Fruit fly (Drosophila melanogaster): Measurements from ENCODE around the gene rictor.

The rictor gene

dm6 chrX:19291780-19292605 is 31.0 kb upstream of the rictor start:
- no peak for TF ChIP-seq usp (GFP tag; optimal IDR thresholded peaks at IDR 0.05)
- no peak for TF ChIP-seq pan (optimal IDR thresholded peaks at IDR 0.05)
- no peak for TF ChIP-seq Dll (optimal IDR thresholded peaks at IDR 0.05)
- TF ChIP-seq CG8478 (optimal IDR thresholded peaks at IDR 0.05) = no peak
- no peak for TF ChIP-seq psq (optimal IDR thresholded peaks at IDR 0.05)
- TF ChIP-seq EcR (GFP tag; optimal IDR thresholded peaks at IDR 0.05) = no peak

dm6 chrX:19289318-19289970 is 28.4 kb upstream of the rictor start:
- TF ChIP-seq usp (GFP tag; optimal IDR thresholded peaks at IDR 0.05) (no peak), Dll (optimal IDR thresholded peaks at IDR 0.05) (no peak), CG8478 (optimal IDR thresholded peaks at IDR 0.05) (no peak), pan (optimal IDR thresholded peaks at IDR 0.05) (no peak), psq (optimal IDR thresholded peaks at IDR 0.05) (no peak), EcR (GFP tag; optimal IDR thresholded peaks at IDR 0.05) (no peak)

dm6 chrX:19287784-19288183 is 26.7 kb upstream of the rictor start:
- TF ChIP-seq Dll (optimal IDR thresholded peaks at IDR 0.05) (no peak), psq (optimal IDR thresholded peaks at IDR 0.05) (no peak), pan (optimal IDR thresholded peaks at IDR 0.05) (no peak), usp (GFP tag; optimal IDR thresholded peaks at IDR 0.05) (no peak), CG8478 (optimal IDR thresholded peaks at IDR 0.05) (no peak), EcR (GFP tag; optimal IDR thresholded peaks at IDR 0.05) (no peak)

DNA sequence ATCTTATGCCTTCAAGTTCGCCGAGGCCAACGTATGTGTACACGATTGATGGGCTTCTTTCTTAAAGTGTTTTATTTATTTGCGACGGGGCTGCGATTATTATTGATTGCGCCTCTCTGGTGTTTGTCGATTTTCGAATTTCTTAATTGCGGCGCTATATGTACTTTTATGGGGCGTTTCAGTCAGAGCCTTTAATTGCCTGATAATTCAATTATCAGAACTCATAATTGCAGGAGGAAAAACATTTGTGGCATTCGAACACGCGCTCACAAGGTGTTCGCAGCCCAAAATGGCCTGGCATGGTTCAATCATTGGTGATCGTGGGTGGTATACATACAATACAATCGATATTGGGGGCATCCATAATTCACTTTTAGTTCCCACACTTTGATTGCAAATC is 25.2 kb upstream of the rictor start:
- TF ChIP-seq psq (optimal IDR thresholded peaks at IDR 0.05) (no peak), pan (optimal IDR thresholded peaks at IDR 0.05) (no peak), EcR (GFP tag; optimal IDR thresholded peaks at IDR 0.05) (no peak), CG8478 (optimal IDR thresholded peaks at IDR 0.05) (no peak), Dll (optimal IDR thresholded peaks at IDR 0.05) (no peak), usp (GFP tag; optimal IDR thresholded peaks at IDR 0.05) (no peak)

DNA sequence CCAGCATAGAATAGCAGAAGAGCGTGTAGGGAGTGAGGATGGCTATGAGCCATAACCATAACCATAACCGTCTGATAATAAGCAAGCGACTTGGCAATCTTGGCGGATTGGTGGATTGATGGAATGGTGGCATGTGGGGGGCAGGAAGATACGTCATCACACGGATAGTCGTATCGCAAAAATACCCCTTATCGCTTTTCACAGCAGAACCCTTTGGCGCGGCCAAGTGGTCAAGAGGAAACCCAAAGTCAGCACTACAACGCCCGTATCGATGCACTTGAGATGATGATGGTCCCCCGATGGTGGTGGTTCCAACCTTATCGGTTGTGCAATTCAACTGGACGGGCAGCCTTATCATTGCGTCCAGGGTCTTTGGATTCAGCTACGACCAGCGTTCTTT is 24.4 kb upstream of the rictor start:
- TF ChIP-seq psq (optimal IDR thresholded peaks at IDR 0.05) (no peak), pan (optimal IDR thresholded peaks at IDR 0.05) (no peak), EcR (GFP tag; optimal IDR thresholded peaks at IDR 0.05) (no peak)

DNA sequence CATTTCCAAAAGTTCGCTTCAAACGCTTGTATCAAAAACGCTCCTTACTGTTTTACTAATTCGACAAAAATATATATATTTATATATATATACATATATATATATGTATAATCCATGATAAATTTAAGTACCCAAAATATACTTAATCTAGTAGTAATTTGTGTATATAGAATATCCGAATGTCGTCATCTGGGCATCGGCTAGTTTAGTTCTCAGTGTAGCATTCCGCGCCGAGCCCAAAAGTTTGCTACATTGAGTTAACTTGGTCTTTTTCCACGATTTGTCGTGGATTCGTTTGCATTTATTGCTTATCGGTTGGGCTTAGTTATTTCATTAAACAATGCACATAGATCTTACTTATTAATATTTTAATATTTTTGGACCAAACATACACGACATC is 20.2 kb upstream of the rictor start:
- TF ChIP-seq CG8478 (optimal IDR thresholded peaks at IDR 0.05) = no peak
- TF ChIP-seq EcR (GFP tag; optimal IDR thresholded peaks at IDR 0.05) = no peak
- no peak for TF ChIP-seq Dll (optimal IDR thresholded peaks at IDR 0.05)
- no peak for TF ChIP-seq psq (optimal IDR thresholded peaks at IDR 0.05)
- TF ChIP-seq usp (GFP tag; optimal IDR thresholded peaks at IDR 0.05) = no peak

DNA sequence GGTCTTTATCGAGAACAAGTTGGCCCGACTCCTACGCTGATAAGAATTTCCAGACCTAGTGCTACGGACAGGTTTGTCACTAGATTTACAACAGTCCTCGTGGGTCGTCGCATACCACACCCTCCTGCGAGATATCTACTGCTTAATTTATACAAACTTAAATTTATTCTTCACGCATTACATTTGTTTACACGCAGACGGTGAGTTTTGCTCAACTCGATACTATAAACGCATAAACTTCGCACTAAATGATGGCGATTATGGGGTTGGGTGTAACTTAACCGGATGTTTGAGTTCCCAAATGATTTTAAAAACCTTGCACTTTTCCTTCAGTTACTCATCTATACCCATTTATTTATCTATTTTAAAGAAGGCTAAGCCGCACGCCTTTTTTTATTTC is 19.6 kb upstream of the rictor start:
- no peak for TF ChIP-seq Dll (optimal IDR thresholded peaks at IDR 0.05)
- no peak for TF ChIP-seq EcR (GFP tag; optimal IDR thresholded peaks at IDR 0.05)
- TF ChIP-seq pan (optimal IDR thresholded peaks at IDR 0.05) = no peak
- no peak for TF ChIP-seq CG8478 (optimal IDR thresholded peaks at IDR 0.05)
- no peak for TF ChIP-seq psq (optimal IDR thresholded peaks at IDR 0.05)
- TF ChIP-seq usp (GFP tag; optimal IDR thresholded peaks at IDR 0.05) = no peak

DNA sequence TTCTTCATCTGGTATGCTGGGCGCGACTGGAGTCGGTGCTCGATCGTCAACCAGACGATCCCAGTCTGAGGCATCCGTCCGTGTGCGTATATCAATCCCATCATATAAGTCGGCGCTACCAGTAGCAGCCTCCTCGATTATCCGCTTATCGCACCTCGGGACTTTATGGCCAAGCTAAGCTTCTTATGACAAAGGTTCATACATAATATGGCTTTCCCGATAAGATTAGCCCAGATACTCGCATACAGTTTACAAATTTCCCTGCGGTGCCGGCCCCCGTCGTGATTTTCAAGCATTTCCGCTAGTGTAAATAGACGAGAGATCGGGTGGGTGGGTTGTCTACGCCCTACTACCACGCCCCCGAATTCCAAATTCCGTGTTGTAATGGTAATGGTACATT is 19.2 kb upstream of the rictor start, which contains the start of gene CG8028:
CG8028 (minus strand) TSS at position 101 of the 400 bp plus-strand sequence.
- TF ChIP-seq psq (optimal IDR thresholded peaks at IDR 0.05) (no peak), CG8478 (optimal IDR thresholded peaks at IDR 0.05) (no peak), Dll (optimal IDR thresholded peaks at IDR 0.05) (no peak), EcR (GFP tag; optimal IDR thresholded peaks at IDR 0.05) (no peak), pan (optimal IDR thresholded peaks at IDR 0.05) (no peak), usp (GFP tag; optimal IDR thresholded peaks at IDR 0.05) (no peak)

- TF ChIP-seq usp (GFP tag; optimal IDR thresholded peaks at IDR 0.05) (no peak), Dll (optimal IDR thresholded peaks at IDR 0.05) (no peak), CG8478 (optimal IDR thresholded peaks at IDR 0.05) (no peak), psq (optimal IDR thresholded peaks at IDR 0.05) (no peak)
Observed at dm6 chrX:19278395-19278794, 17.4 kb upstream of the rictor start.

dm6 chrX:19276489-19277117 is 15.6 kb upstream of the rictor start, which contains the start of the genes CG32537 and CG32536:
CG32537 (minus strand) TSS chrX:19276539.
CG32536 (minus strand) TSS chrX:19276898.
- TF ChIP-seq psq (optimal IDR thresholded peaks at IDR 0.05) (no peak), CG8478 (optimal IDR thresholded peaks at IDR 0.05) (no peak), pan (optimal IDR thresholded peaks at IDR 0.05) (no peak), usp (GFP tag; optimal IDR thresholded peaks at IDR 0.05) (no peak)

dm6 chrX:19268484-19269068 is 7.5 kb upstream of the rictor start, which contains the start of gene CG8010:
CG8010 (minus strand) TSS chrX:19268896.
- TF ChIP-seq pan (optimal IDR thresholded peaks at IDR 0.05) (no peak), usp (GFP tag; optimal IDR thresholded peaks at IDR 0.05) (no peak), Dll (optimal IDR thresholded peaks at IDR 0.05) (no peak), psq (optimal IDR thresholded peaks at IDR 0.05) (no peak), CG8478 (optimal IDR thresholded peaks at IDR 0.05) (no peak), EcR (GFP tag; optimal IDR thresholded peaks at IDR 0.05) (no peak)
